Worm (Caenorhabditis elegans) whole organism, L1 larva: ENCODE measurements around the gene tab-1.

Source experiments
- Y116A8C.19 ChIP-seq: sonication (generic microtip); optimal IDR thresholded peaks from 2 replicates; lab custom pipeline; 2016; ENCODE audit warnings: missing compliant biosample characterization, missing genetic modification characterization, borderline replicate concordance
- aha-1 ChIP-seq: fragments of 150-350 bp; optimal IDR thresholded peaks from 2 replicates; lab custom pipeline; 2014; ENCODE audit warnings: missing biosample characterization, missing genetic modification characterization
- ama-1 ChIP-seq: fragments of 150-350 bp; optimal IDR thresholded peaks from 2 replicates; lab custom pipeline; 2014
- dpl-1 ChIP-seq, 3 experiments: fragments of 150-350 bp in 2 of 3; sonication (generic microtip) in 1 of 3; optimal IDR thresholded peaks; 2 replicates each; lab custom pipeline; 2014 to 2017; ENCODE audit warnings: missing biosample characterization in 3 of 3, missing genetic modification characterization in 3 of 3, missing genetic modification reagents in 3 of 3
- efl-3 ChIP-seq: fragments of 200-800 bp; sonication (Bioruptor generic); optimal IDR thresholded peaks from 2 replicates; lab custom pipeline; 2018; ENCODE audit warnings: mild to moderate bottlenecking, missing genetic modification characterization, missing compliant biosample characterization
- fos-1 ChIP-seq: fragments of 150-350 bp; optimal IDR thresholded peaks from 2 replicates; lab custom pipeline; 2014; ENCODE audit warnings: missing biosample characterization, missing genetic modification characterization
- mef-2 ChIP-seq: fragments of 150-350 bp; optimal IDR thresholded peaks from 2 replicates; lab custom pipeline; 2014; ENCODE audit warnings: missing biosample characterization, missing genetic modification characterization
- nhr-11 ChIP-seq: fragments of 150-350 bp; optimal IDR thresholded peaks from 2 replicates; lab custom pipeline; 2014; ENCODE audit warnings: missing biosample characterization, missing genetic modification characterization
- nhr-12 ChIP-seq: sonication (generic microtip); optimal IDR thresholded peaks from 2 replicates; lab custom pipeline; 2017; ENCODE audit warnings: missing biosample characterization, missing genetic modification characterization
- nhr-237 ChIP-seq: fragments of 150-350 bp; optimal IDR thresholded peaks from 2 replicates; lab custom pipeline; 2014; ENCODE audit warnings: missing biosample characterization, missing genetic modification characterization
- nhr-28 ChIP-seq: fragments of 150-350 bp; optimal IDR thresholded peaks from 2 replicates; lab custom pipeline; 2014; ENCODE audit warnings: missing biosample characterization, missing genetic modification characterization
- nhr-77 ChIP-seq: fragments of 150-350 bp; optimal IDR thresholded peaks from 2 replicates; lab custom pipeline; 2014; ENCODE audit warnings: missing biosample characterization, missing genetic modification characterization
- unc-62 ChIP-seq: fragments of 150-350 bp; optimal IDR thresholded peaks from 2 replicates; lab custom pipeline; 2014; ENCODE audit warnings: missing biosample characterization, missing genetic modification reagents, missing genetic modification characterization
- xbp-1 ChIP-seq: sonication (generic microtip); optimal IDR thresholded peaks from 2 replicates; lab custom pipeline; 2016; ENCODE audit warnings: missing genetic modification characterization, missing compliant biosample characterization

DNA sequence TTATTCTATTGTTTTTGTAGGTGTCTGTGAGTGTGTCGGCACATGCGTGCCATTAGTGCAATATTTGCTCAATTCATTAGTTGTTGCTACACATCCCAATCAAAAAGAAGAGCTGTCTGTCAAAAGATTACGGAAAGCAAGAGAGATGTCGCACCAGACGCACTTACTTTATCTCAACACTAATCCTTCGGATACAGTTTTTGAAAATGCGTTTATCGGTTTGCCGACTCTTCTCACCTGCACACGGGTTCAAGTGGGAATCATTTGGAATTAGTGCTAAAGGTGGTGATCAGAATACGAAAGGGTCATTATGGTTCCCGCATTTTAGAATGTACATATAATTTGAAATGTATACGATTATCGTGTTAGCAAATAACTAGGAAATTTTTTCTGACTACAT lies 1.9 kb upstream of the tab-1 start:
- TF ChIP-seq unc-62 (GFP tag; lab: Kevin White, UChicago): no peak
- no peak for TF ChIP-seq nhr-11
- no peak for TF ChIP-seq efl-3 (GFP tag; lab: Kevin White, UChicago)
- TF ChIP-seq xbp-1: no peak
- no peak for TF ChIP-seq mef-2
- no peak for TF ChIP-seq aha-1 (tag; lab: Kevin White, UChicago)
- no peak for TF ChIP-seq Y116A8C.19
- TF ChIP-seq nhr-28 (tag; lab: Kevin White, UChicago): no peak
- no peak for TF ChIP-seq nhr-12 (tag; lab: Kevin White, UChicago)
- no peak for TF ChIP-seq nhr-237 (tag; lab: Kevin White, UChicago)
- no peak for TF ChIP-seq dpl-1 (GFP tag; optimal IDR thresholded peaks at IDR 0.05; lab: Kevin White, UChicago)
- TF ChIP-seq fos-1 (tag; lab: Kevin White, UChicago): no peak
- no peak for TF ChIP-seq ama-1
- no peak for TF ChIP-seq nhr-77 (tag; lab: Kevin White, UChicago)
